Fruit fly (Drosophila melanogaster) whole organism, prepupa: ENCODE results near the gene Taf10b.

ENCODE experiments used
- Blimp-1 ChIP-seq: fragments of 200-800 bp; sonication (Bioruptor generic); optimal IDR thresholded peaks from 3 replicates; lab custom pipeline; 2017; ENCODE audit warnings: missing biosample characterization, missing genetic modification characterization, mild to moderate bottlenecking, moderate library complexity, missing genetic modification reagents
- CG10631 ChIP-seq: fragments of 200-800 bp; sonication (Bioruptor generic); optimal IDR thresholded peaks from 2 replicates; lab custom pipeline; 2016; ENCODE audit warnings: missing biosample characterization, missing genetic modification characterization
- CG11762 ChIP-seq: fragments of 200-800 bp; sonication (Bioruptor generic); optimal IDR thresholded peaks from 3 replicates; lab custom pipeline; 2016; ENCODE audit warnings: missing biosample characterization, missing genetic modification characterization; ENCODE audit not compliant: insufficient read depth
- CG15336 ChIP-seq: fragments of 200-800 bp; sonication (Bioruptor generic); IDR thresholded peaks from 2 replicates; pipeline ENCODE4 v1.3.6; 2022; ENCODE audit warnings: missing biosample characterization, missing genetic modification characterization
- CG16779 ChIP-seq: fragments of 200-800 bp; sonication (Bioruptor generic); optimal IDR thresholded peaks from 3 replicates; lab custom pipeline; 2017; ENCODE audit warnings: missing biosample characterization, mild to moderate bottlenecking, missing genetic modification characterization
- CG31627 ChIP-seq: fragments of 200-800 bp; sonication (Bioruptor generic); optimal IDR thresholded peaks from 3 replicates; lab custom pipeline; 2016; ENCODE audit warnings: missing biosample characterization, missing genetic modification characterization
- CG32006 ChIP-seq: fragments of 200-800 bp; sonication (Bioruptor generic); optimal IDR thresholded peaks from 3 replicates; lab custom pipeline; 2017; ENCODE audit warnings: missing biosample characterization, mild to moderate bottlenecking, missing genetic modification characterization
- CG3919 ChIP-seq: fragments of 200-800 bp; sonication (Bioruptor generic); optimal IDR thresholded peaks from 3 replicates; lab custom pipeline; 2016; ENCODE audit warnings: missing biosample characterization, missing genetic modification characterization
- CG4318 ChIP-seq: fragments of 200-800 bp; sonication (Bioruptor generic); optimal IDR thresholded peaks from 3 replicates; lab custom pipeline; 2017; ENCODE audit warnings: missing biosample characterization, mild to moderate bottlenecking, missing genetic modification characterization
- CG6163 ChIP-seq: fragments of 200-800 bp; sonication (Bioruptor generic); IDR thresholded peaks from 3 replicates; pipeline ENCODE4 v1.3.6; 2022; ENCODE audit warnings: missing biosample characterization, missing genetic modification characterization
- CG6276 ChIP-seq: fragments of 200-800 bp; sonication (Bioruptor generic); optimal IDR thresholded peaks from 2 replicates; lab custom pipeline; 2017; ENCODE audit warnings: missing biosample characterization, mild to moderate bottlenecking, missing genetic modification characterization
- CG6792 ChIP-seq: fragments of 200-800 bp; sonication (Bioruptor generic); optimal IDR thresholded peaks from 3 replicates; lab custom pipeline; 2016; ENCODE audit warnings: missing biosample characterization, missing genetic modification characterization
- CG6808 ChIP-seq: fragments of 200-800 bp; sonication (Bioruptor generic); optimal IDR thresholded peaks from 3 replicates; lab custom pipeline; 2017; ENCODE audit warnings: missing biosample characterization, missing genetic modification characterization, mild to moderate bottlenecking, moderate library complexity, missing genetic modification reagents
- CG7368 ChIP-seq: fragments of 200-800 bp; sonication (Bioruptor generic); optimal IDR thresholded peaks from 3 replicates; lab custom pipeline; 2016; ENCODE audit warnings: missing biosample characterization, missing genetic modification characterization
- CG8119 ChIP-seq: fragments of 200-800 bp; sonication (Bioruptor generic); IDR thresholded peaks from 3 replicates; pipeline ENCODE4 v1.3.6; 2022; ENCODE audit warnings: missing biosample characterization, missing genetic modification characterization
- CG8319 ChIP-seq: fragments of 200-800 bp; sonication (Bioruptor generic); optimal IDR thresholded peaks from 3 replicates; lab custom pipeline; 2016; ENCODE audit warnings: missing biosample characterization, missing genetic modification characterization
- Eip75B ChIP-seq: fragments of 200-800 bp; sonication (Bioruptor generic); optimal IDR thresholded peaks from 3 replicates; lab custom pipeline; 2016; ENCODE audit warnings: missing biosample characterization, missing genetic modification characterization
- Eip78C ChIP-seq: fragments of 200-800 bp; sonication (Bioruptor generic); peaks from one replicate; lab custom pipeline; 2016; ENCODE audit warnings: missing biosample characterization, missing genetic modification characterization
- Eip93F ChIP-seq: fragments of 200-800 bp; sonication (Bioruptor generic); optimal IDR thresholded peaks from 2 replicates; lab custom pipeline; 2016; ENCODE audit warnings: missing biosample characterization, mild to moderate bottlenecking, missing genetic modification characterization
- Ets21C ChIP-seq: fragments of 200-800 bp; sonication (Bioruptor generic); optimal IDR thresholded peaks from 3 replicates; lab custom pipeline; 2016; ENCODE audit warnings: missing biosample characterization, missing genetic modification characterization
- Ets96B ChIP-seq: fragments of 200-800 bp; optimal IDR thresholded peaks from 2 replicates; lab custom pipeline; 2019; ENCODE audit warnings: missing biosample characterization, mild to moderate bottlenecking, missing genetic modification characterization, moderate library complexity
- Gug ChIP-seq: fragments of 200-800 bp; sonication (Bioruptor generic); IDR thresholded peaks from 2 replicates; pipeline ENCODE4 v1.3.6; 2022; ENCODE audit warnings: missing biosample characterization, missing genetic modification characterization
- Hr38 ChIP-seq: sonication (Bioruptor generic); optimal IDR thresholded peaks from 2 replicates; lab custom pipeline; 2016; ENCODE audit warnings: missing biosample characterization, missing genetic modification characterization
- Hr39 ChIP-seq: fragments of 200-800 bp; sonication (Bioruptor generic); optimal IDR thresholded peaks from 2 replicates; lab custom pipeline; 2016; ENCODE audit warnings: missing biosample characterization, missing genetic modification characterization
- Hr4 ChIP-seq: fragments of 200-800 bp; sonication (Bioruptor generic); optimal IDR thresholded peaks from 3 replicates; lab custom pipeline; 2016; ENCODE audit warnings: missing biosample characterization, missing genetic modification characterization
- Lpt ChIP-seq: fragments of 200-800 bp; sonication (Bioruptor generic); optimal IDR thresholded peaks from 3 replicates; lab custom pipeline; 2016; ENCODE audit warnings: missing biosample characterization, missing genetic modification characterization
- Met ChIP-seq: fragments of 200-800 bp; sonication (Bioruptor generic); optimal IDR thresholded peaks from 3 replicates; lab custom pipeline; 2016; ENCODE audit warnings: missing biosample characterization, missing genetic modification characterization
- OdsH ChIP-seq: fragments of 200-800 bp; sonication (Bioruptor generic); optimal IDR thresholded peaks from 3 replicates; lab custom pipeline; 2016; ENCODE audit warnings: missing biosample characterization, missing genetic modification characterization
- Sox14 ChIP-seq: fragments of 200-800 bp; sonication (Bioruptor generic); optimal IDR thresholded peaks from 3 replicates; lab custom pipeline; 2016; ENCODE audit warnings: missing biosample characterization, missing genetic modification characterization
- achi ChIP-seq: fragments of 200-800 bp; sonication (Bioruptor generic); optimal IDR thresholded peaks from 3 replicates; lab custom pipeline; 2016; ENCODE audit warnings: missing biosample characterization, missing genetic modification characterization
- acj6 ChIP-seq: fragments of 200-800 bp; sonication (Bioruptor generic); optimal IDR thresholded peaks from 3 replicates; lab custom pipeline; 2016; ENCODE audit warnings: missing biosample characterization, missing genetic modification characterization
- dsx ChIP-seq: fragments of 200-800 bp; optimal IDR thresholded peaks from 3 replicates; lab custom pipeline; 2019; ENCODE audit warnings: missing biosample characterization, mild to moderate bottlenecking, missing genetic modification characterization, moderate library complexity; ENCODE audit not compliant: poor library complexity, severe bottlenecking
- eg ChIP-seq: fragments of 200-800 bp; sonication (Bioruptor generic); IDR thresholded peaks from 3 replicates; pipeline ENCODE4 v1.3.6; 2022; ENCODE audit warnings: missing biosample characterization, missing genetic modification characterization
- fd59A ChIP-seq: fragments of 200-800 bp; sonication (Bioruptor generic); optimal IDR thresholded peaks from 2 replicates; lab custom pipeline; 2017; ENCODE audit warnings: missing biosample characterization, mild to moderate bottlenecking, missing genetic modification characterization, missing genetic modification reagents
- fkh ChIP-seq: fragments of 200-800 bp; sonication (Bioruptor generic); optimal IDR thresholded peaks from 3 replicates; lab custom pipeline; 2017; ENCODE audit warnings: missing biosample characterization, mild to moderate bottlenecking, missing genetic modification characterization, moderate library complexity
- lz ChIP-seq: fragments of 200-800 bp; sonication (Bioruptor generic); optimal IDR thresholded peaks from 3 replicates; lab custom pipeline; 2016; ENCODE audit warnings: missing biosample characterization, missing genetic modification characterization
- net ChIP-seq: fragments of 200-800 bp; sonication (Bioruptor generic); optimal IDR thresholded peaks from 3 replicates; lab custom pipeline; 2016; ENCODE audit warnings: missing biosample characterization, missing genetic modification characterization
- pdm3 ChIP-seq: fragments of 200-800 bp; sonication (Bioruptor generic); optimal IDR thresholded peaks from 3 replicates; lab custom pipeline; 2016; ENCODE audit warnings: missing biosample characterization, missing genetic modification characterization
- salr ChIP-seq, 2 experiments: fragments of 200-800 bp; sonication (Bioruptor generic); optimal IDR thresholded peaks; 3 replicates each; lab custom pipeline; 2016 to 2018; ENCODE audit warnings: missing biosample characterization in 2 of 2, missing genetic modification characterization in 2 of 2, mild to moderate bottlenecking in 1 of 2
- spab ChIP-seq: fragments of 200-800 bp; sonication (Bioruptor generic); optimal IDR thresholded peaks from 2 replicates; lab custom pipeline; 2017; ENCODE audit warnings: missing biosample characterization, mild to moderate bottlenecking, missing genetic modification characterization, missing genetic modification reagents
- svp ChIP-seq: fragments of 200-800 bp; sonication (Bioruptor generic); peaks from one replicate; lab custom pipeline; 2016; ENCODE audit warnings: missing biosample characterization, missing genetic modification characterization
- topi ChIP-seq: fragments of 200-800 bp; sonication (Bioruptor generic); optimal IDR thresholded peaks from 3 replicates; lab custom pipeline; 2016; ENCODE audit warnings: missing biosample characterization, missing genetic modification characterization
- vri ChIP-seq: fragments of 200-800 bp; sonication (Bioruptor generic); optimal IDR thresholded peaks from 3 replicates; lab custom pipeline; 2016; ENCODE audit warnings: missing biosample characterization, mild to moderate bottlenecking, missing genetic modification characterization

The Taf10b gene

dm6 chr2L:2799909-2800478 lies 32.3 kb upstream of the Taf10b start, which contains the start of gene Syt1:
Gene Syt1 (minus strand): TSS chr2L:2799979.
- peak; percentile 18; the same call in 1 of the 2 replicates for TF ChIP-seq CG15336 (GFP tag; lab: Robert Waterston, UW)
- TF ChIP-seq dsx: peak; percentile 28
- 0 out of 3 replicates have a peak, but pooled peaks have one; percentile 13 for TF ChIP-seq eg (GFP tag; lab: Robert Waterston, UW)
- no peak for TF ChIP-seq Hr38 (GFP tag; lab: Kevin White, UChicago)
- TF ChIP-seq fkh (GFP tag; lab: Kevin White, UChicago): no peak
- no peak for TF ChIP-seq fd59A
- TF ChIP-seq CG6163: peak; percentile 51; the same call in 1 of the 3 replicates
- peak; percentile 66 for TF ChIP-seq Eip78C (GFP tag; lab: Kevin White, UChicago)
- TF ChIP-seq Hr39 (GFP tag; lab: Kevin White, UChicago): no peak
- peak; percentile 8 for TF ChIP-seq Hr4 (GFP tag; lab: Kevin White, UChicago)
- TF ChIP-seq svp (GFP tag; lab: Kevin White, UChicago): peak; percentile 28

dm6 chr2L:2797186-2797585 lies 29.5 kb upstream of the Taf10b start:
- no peak for TF ChIP-seq CG6808 (GFP tag; lab: Kevin White, UChicago)
- TF ChIP-seq Hr39 (GFP tag; lab: Kevin White, UChicago): no peak
- no peak for TF ChIP-seq CG8319 (GFP tag; lab: Kevin White, UChicago)
- no peak for TF ChIP-seq CG16779
- TF ChIP-seq CG32006 (GFP tag; lab: Kevin White, UChicago): no peak
- TF ChIP-seq fd59A: no peak
- no peak for TF ChIP-seq Blimp-1
- TF ChIP-seq OdsH (GFP tag; lab: Kevin White, UChicago): no peak
- TF ChIP-seq Ets21C: no peak
- TF ChIP-seq CG6792 (GFP tag; lab: Kevin White, UChicago): no peak
- no peak for TF ChIP-seq CG4318 (GFP tag; lab: Kevin White, UChicago)
- no peak for TF ChIP-seq salr (GFP tag; optimal IDR thresholded peaks at IDR 0.05; lab: Kevin White, UChicago)
- no peak for TF ChIP-seq achi (GFP tag; lab: Kevin White, UChicago)
- no peak for TF ChIP-seq CG8119 (GFP tag; lab: Robert Waterston, UW)
- TF ChIP-seq Met (GFP tag; lab: Kevin White, UChicago): no peak

DNA sequence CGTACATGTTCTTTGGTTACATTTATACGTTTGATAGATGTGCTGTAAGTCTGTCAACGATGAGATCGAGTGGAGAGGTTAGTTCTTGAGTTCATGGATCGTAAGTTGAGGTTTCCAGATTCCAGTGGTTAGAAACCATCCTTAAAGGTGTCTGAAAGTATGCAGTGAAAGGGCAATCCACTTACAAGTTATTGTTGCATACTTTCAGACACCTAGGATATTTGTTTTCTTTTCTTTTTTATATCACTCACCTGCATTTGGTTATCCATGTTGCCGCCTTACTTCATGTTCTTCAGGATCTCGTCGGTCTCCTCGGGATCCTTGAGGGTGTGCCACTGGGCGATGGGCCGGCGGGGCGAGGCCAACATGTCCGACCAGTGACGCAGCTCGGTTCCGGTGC lies 15.1 kb upstream of the Taf10b start:
- TF ChIP-seq achi (GFP tag; lab: Kevin White, UChicago) (no peak), CG11762 (GFP tag; lab: Kevin White, UChicago) (no peak), vri (GFP tag; lab: Kevin White, UChicago) (no peak), CG3919 (GFP tag; lab: Kevin White, UChicago) (no peak), Hr39 (GFP tag; lab: Kevin White, UChicago) (no peak), Lpt (GFP tag; lab: Kevin White, UChicago) (no peak), topi (GFP tag; lab: Kevin White, UChicago) (no peak), CG6276 (GFP tag; lab: Kevin White, UChicago) (no peak), CG8319 (GFP tag; lab: Kevin White, UChicago) (no peak), spab (GFP tag; lab: Kevin White, UChicago) (no peak), CG6808 (GFP tag; lab: Kevin White, UChicago) (no peak), Sox14 (GFP tag; lab: Kevin White, UChicago) (no peak), net (no peak), OdsH (GFP tag; lab: Kevin White, UChicago) (no peak), Ets96B (tag; lab: Kevin White, UChicago) (no peak), salr (GFP tag; optimal IDR thresholded peaks at IDR 0.05; lab: Kevin White, UChicago) (no peak), fkh (GFP tag; lab: Kevin White, UChicago) (no peak), CG7368 (GFP tag; lab: Kevin White, UChicago) (no peak)

dm6 chr2L:2771676-2772075 lies 4.0 kb upstream of the Taf10b start, which contains the start of gene CG15399:
Gene CG15399 (minus strand): TSS chr2L:2771776.
- TF ChIP-seq CG32006 (GFP tag; lab: Kevin White, UChicago): no peak
- no peak for TF ChIP-seq pdm3
- no peak for TF ChIP-seq CG31627 (GFP tag; lab: Kevin White, UChicago)
- TF ChIP-seq Met (GFP tag; lab: Kevin White, UChicago): no peak
- no peak for TF ChIP-seq acj6
- no peak for TF ChIP-seq CG11762 (GFP tag; lab: Kevin White, UChicago)
- TF ChIP-seq Eip93F (GFP tag; lab: Kevin White, UChicago): no peak
- TF ChIP-seq CG10631: no peak
- no peak for TF ChIP-seq CG6792 (GFP tag; lab: Kevin White, UChicago)
- TF ChIP-seq vri (GFP tag; lab: Kevin White, UChicago): no peak
- TF ChIP-seq Lpt (GFP tag; lab: Kevin White, UChicago): no peak
- no peak for TF ChIP-seq OdsH (GFP tag; lab: Kevin White, UChicago)
- TF ChIP-seq CG4318 (GFP tag; lab: Kevin White, UChicago): no peak
- no peak for TF ChIP-seq lz
- TF ChIP-seq Gug (GFP tag; lab: Robert Waterston, UW): no peak
- TF ChIP-seq CG8119 (GFP tag; lab: Robert Waterston, UW): no peak
- TF ChIP-seq Ets96B (tag; lab: Kevin White, UChicago): no peak
- no peak for TF ChIP-seq Eip75B (GFP tag; lab: Kevin White, UChicago)
